Worm (Caenorhabditis elegans): ENCODE data around the gene aqp-5.

The aqp-5 gene

DNA sequence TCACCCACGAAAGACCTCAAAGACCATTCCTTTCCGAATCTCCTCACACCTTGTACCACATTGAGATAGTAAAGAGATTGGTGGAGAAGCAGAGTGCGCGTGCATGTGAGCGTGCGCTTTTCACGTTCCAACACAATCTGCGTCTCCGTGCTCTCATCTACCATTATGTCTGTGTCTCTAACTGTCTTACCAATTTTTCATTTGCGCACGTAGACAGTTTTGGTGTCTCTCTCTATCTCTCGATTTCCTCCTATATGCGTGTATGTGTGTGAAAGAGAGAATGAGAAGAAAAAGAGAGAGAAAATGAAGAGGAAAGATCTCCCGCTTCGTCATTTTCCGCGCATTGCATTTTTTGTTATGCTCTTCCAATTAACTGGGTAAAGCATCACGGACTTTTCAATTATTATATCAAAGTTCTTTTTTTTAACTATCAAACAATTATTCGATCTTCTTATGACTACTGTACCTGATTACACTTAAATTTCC is 24.9 kb upstream of the aqp-5 start (continued):
- TF ChIP-seq tlf-1 (GFP tag; optimal IDR thresholded peaks at IDR 0.05) (peak; percentile 53), sea-2 (GFP tag; IDR thresholded peaks at IDR 0.05) (no peak), lag-1 (GFP tag; IDR thresholded peaks at IDR 0.05) (no peak), lir-1 (GFP tag; conservative IDR thresholded peaks at IDR 0.05) (peak; percentile 32; the same call in 1 of the 2 replicates), ceh-58 (GFP tag; IDR thresholded peaks at IDR 0.05) (no peak), madf-10 (tag; optimal IDR thresholded peaks at IDR 0.05) (peak; percentile 75), mes-4 (tag; optimal IDR thresholded peaks at IDR 0.05) (no peak), rpc-1 (optimal IDR thresholded peaks at IDR 0.05) (no peak), rpc-1 (tag; optimal IDR thresholded peaks at IDR 0.05) (no peak), repo-1 (tag; optimal IDR thresholded peaks at IDR 0.05) (peak; percentile 23), nhr-80 (tag; optimal IDR thresholded peaks at IDR 0.05) (peak; percentile 64), B0019.2 (GFP tag; conservative IDR thresholded peaks at IDR 0.05) (no peak), sdz-38 (tag; optimal IDR thresholded peaks at IDR 0.05) (no peak), Y56A3A.18 (GFP tag; IDR thresholded peaks at IDR 0.05) (no peak), cebp-2 (GFP tag; IDR thresholded peaks at IDR 0.05) (no peak), snpc-1.1 (tag; optimal IDR thresholded peaks at IDR 0.05; ENCODE audit: insufficient read depth) (no peak), K11D2.4 (GFP tag; IDR thresholded peaks at IDR 0.05) (peak; percentile 90), C06A6.2 (GFP tag; conservative IDR thresholded peaks at IDR 0.05) (peak; percentile 79), nhr-27 (tag; optimal IDR thresholded peaks at IDR 0.05) (no peak), ceh-79 (tag; optimal IDR thresholded peaks at IDR 0.05) (no peak), mel-28 (tag; optimal IDR thresholded peaks at IDR 0.05; ENCODE audit: borderline replicate concordance) (no peak), K12H6.12 (tag; optimal IDR thresholded peaks at IDR 0.05) (peak; percentile 90), him-1 (tag; optimal IDR thresholded peaks at IDR 0.05) (no peak), hrde-1 (tag; optimal IDR thresholded peaks at IDR 0.05; ENCODE audit: borderline replicate concordance) (no peak), zfh-2 (GFP tag; conservative IDR thresholded peaks at IDR 0.05) (no peak), efl-1 (GFP tag; optimal IDR thresholded peaks at IDR 0.05) (no peak), F49E8.2 (tag; optimal IDR thresholded peaks at IDR 0.05; ENCODE audit: insufficient read depth) (no peak), Y79H2A.3 (GFP tag; conservative IDR thresholded peaks at IDR 0.05) (no peak), lsy-27 (tag; optimal IDR thresholded peaks at IDR 0.05; ENCODE audit: borderline replicate concordance, insufficient read depth) (no peak), ekl-4 (GFP tag; IDR thresholded peaks at IDR 0.05) (0 out of 2 replicates have a peak, but pooled peaks have one; percentile 46), lin-54 (GFP tag; optimal IDR thresholded peaks at IDR 0.05) (peak; percentile 57), nfyb-1 (GFP tag; IDR thresholded peaks at IDR 0.05) (peak; percentile 78), pha-4 (tag; optimal IDR thresholded peaks at IDR 0.05) (peak; percentile 35), unc-62 (GFP tag; optimal IDR thresholded peaks at IDR 0.05) (peak; percentile 9), akir-1 (GFP tag; optimal IDR thresholded peaks at IDR 0.05) (peak; percentile 8), lin-40 (tag; optimal IDR thresholded peaks at IDR 0.05) (peak; percentile 94), ceh-40 (GFP tag; IDR thresholded peaks at IDR 0.05) (no peak), T26A5.8 (tag; optimal IDR thresholded peaks at IDR 0.05) (no peak), atf-7 (tag; optimal IDR thresholded peaks at IDR 0.05) (peak; percentile 88), ceh-91 (GFP tag; IDR thresholded peaks at IDR 0.05) (no peak), attf-3 (GFP tag; conservative IDR thresholded peaks at IDR 0.05) (no peak), hlh-26 (GFP tag; conservative IDR thresholded peaks at IDR 0.05) (no peak), dpl-1 (GFP tag; optimal IDR thresholded peaks at IDR 0.05) (no peak), hmg-20 (GFP tag; IDR thresholded peaks at IDR 0.05) (no peak), C17E4.6 (GFP tag; IDR thresholded peaks at IDR 0.05) (no peak), egrh-3 (GFP tag; IDR thresholded peaks at IDR 0.05) (no peak), F22D6.2 (tag; optimal IDR thresholded peaks at IDR 0.05) (no peak), ztf-3 (GFP tag; optimal IDR thresholded peaks at IDR 0.05) (peak; percentile 8), ztf-6 (GFP tag; IDR thresholded peaks at IDR 0.05) (no peak), T07F8.4 (tag; optimal IDR thresholded peaks at IDR 0.05) (no peak)
